Worm (Caenorhabditis elegans): ENCODE measurements around the gene T27F7.12.

Gene T27F7.12

ce11 chrII:4987257-4987656 is 2.6 kb upstream of the T27F7.12 start:
- TF ChIP-seq elt-2 (tag; optimal IDR thresholded peaks at IDR 0.05) (no peak), fkh-10 (GFP tag; optimal IDR thresholded peaks at IDR 0.05) (no peak), ama-1 (optimal IDR thresholded peaks at IDR 0.05) (no peak), hmg-11 (tag; optimal IDR thresholded peaks at IDR 0.05) (no peak), ceh-9 (tag; optimal IDR thresholded peaks at IDR 0.05) (no peak), pqm-1 (tag; optimal IDR thresholded peaks at IDR 0.05) (no peak), nhr-23 (tag; optimal IDR thresholded peaks at IDR 0.05) (no peak), skn-1 (tag; optimal IDR thresholded peaks at IDR 0.05) (no peak), nhr-76 (tag; optimal IDR thresholded peaks at IDR 0.05) (no peak), sea-2 (GFP tag; optimal IDR thresholded peaks at IDR 0.05) (no peak), nhr-43 (tag; optimal IDR thresholded peaks at IDR 0.05; ENCODE audit: poor library complexity, severe bottlenecking) (no peak), ceh-16 (tag; optimal IDR thresholded peaks at IDR 0.05) (no peak), nhr-237 (tag; optimal IDR thresholded peaks at IDR 0.05) (no peak), aly-2 (tag; optimal IDR thresholded peaks at IDR 0.05) (no peak), nhr-67 (tag; optimal IDR thresholded peaks at IDR 0.05) (no peak)

- TF ChIP-seq ceh-28 (tag; optimal IDR thresholded peaks at IDR 0.05) (no peak), fkh-2 (tag; optimal IDR thresholded peaks at IDR 0.05) (no peak), R02D3.7 (tag; optimal IDR thresholded peaks at IDR 0.05) (no peak), eor-1 (tag; optimal IDR thresholded peaks at IDR 0.05) (no peak), pha-4 (tag; optimal IDR thresholded peaks at IDR 0.05) (no peak), nhr-28 (tag; optimal IDR thresholded peaks at IDR 0.05) (no peak), fkh-10 (GFP tag; optimal IDR thresholded peaks at IDR 0.05) (no peak), elt-1 (tag; optimal IDR thresholded peaks at IDR 0.05) (no peak), jun-1 (tag; optimal IDR thresholded peaks at IDR 0.05) (no peak), nhr-23 (tag; optimal IDR thresholded peaks at IDR 0.05) (no peak), lsy-12 (tag; optimal IDR thresholded peaks at IDR 0.05) (no peak), lin-15B (tag; optimal IDR thresholded peaks at IDR 0.05) (no peak), sea-2 (GFP tag; optimal IDR thresholded peaks at IDR 0.05) (no peak), nhr-77 (tag; optimal IDR thresholded peaks at IDR 0.05) (no peak), fos-1 (tag; optimal IDR thresholded peaks at IDR 0.05) (no peak), skn-1 (tag; optimal IDR thresholded peaks at IDR 0.05) (no peak), elt-2 (tag; optimal IDR thresholded peaks at IDR 0.05) (no peak), ZK546.5 (tag; optimal IDR thresholded peaks at IDR 0.05) (no peak), hmg-11 (tag; optimal IDR thresholded peaks at IDR 0.05) (no peak), tbx-2 (tag; optimal IDR thresholded peaks at IDR 0.05) (no peak)
Observed at ce11 chrII:4992977-4993376, 3.1 kb downstream of the T27F7.12 start, which contains the start of gene pigb-1. pigb-1 (minus strand) TSS chrII:4993077.

DNA sequence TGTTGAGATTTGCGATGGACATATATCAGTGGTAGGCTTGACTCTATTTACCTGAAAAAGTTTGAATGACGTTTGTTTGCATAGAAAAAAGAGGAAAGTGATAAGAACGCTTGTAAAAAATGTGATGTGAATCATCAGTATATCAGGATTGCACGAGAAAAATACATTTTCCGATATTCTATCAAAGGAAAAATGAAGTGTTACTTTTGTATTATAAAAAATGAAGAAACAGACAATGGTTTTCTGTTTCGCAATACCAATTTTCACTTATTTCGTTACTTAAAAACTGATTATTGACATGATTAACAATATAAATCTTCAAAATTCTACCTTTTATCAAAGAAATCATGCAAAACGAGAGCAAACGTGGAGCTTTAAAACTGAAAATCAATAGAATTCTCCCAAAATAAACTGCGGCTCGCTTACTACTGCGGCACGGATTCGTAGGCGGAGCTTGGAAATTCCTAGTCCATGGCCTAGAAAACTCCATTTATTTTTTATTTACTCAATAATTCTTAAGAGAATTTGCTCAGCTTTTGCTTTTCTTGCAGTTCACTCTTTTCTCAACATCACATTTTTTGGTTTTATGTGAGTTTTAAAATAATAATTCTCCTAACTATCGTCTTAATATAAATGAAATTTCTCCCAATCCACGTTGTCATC is 3.8 kb downstream of the T27F7.12 start, which contains the start of the genes eif-1 and vps-24:
Gene eif-1, minus strand, starts transcription at position 51 of the 663 bp plus-strand sequence.
Gene vps-24, plus strand, starts transcription at position 469 of the 663 bp plus-strand sequence.
- TF ChIP-seq lin-15B (tag; optimal IDR thresholded peaks at IDR 0.05) (peak; percentile 73), pha-4 (tag; optimal IDR thresholded peaks at IDR 0.05) (peak; percentile 64), nfya-1 (tag; optimal IDR thresholded peaks at IDR 0.05; ENCODE audit: insufficient read depth) (peak; percentile 70), elt-2 (tag; optimal IDR thresholded peaks at IDR 0.05) (peak; percentile 38), nhr-25 (tag; optimal IDR thresholded peaks at IDR 0.05) (peak; percentile 35), sea-2 (GFP tag; optimal IDR thresholded peaks at IDR 0.05) (no peak), snpc-4 (tag; optimal IDR thresholded peaks at IDR 0.05) (peak; percentile 74), mml-1 (tag; optimal IDR thresholded peaks at IDR 0.05) (no peak), tbx-2 (tag; optimal IDR thresholded peaks at IDR 0.05) (no peak), egl-5 (tag; optimal IDR thresholded peaks at IDR 0.05) (no peak), hmg-11 (tag; optimal IDR thresholded peaks at IDR 0.05) (peak; percentile 80)

DNA sequence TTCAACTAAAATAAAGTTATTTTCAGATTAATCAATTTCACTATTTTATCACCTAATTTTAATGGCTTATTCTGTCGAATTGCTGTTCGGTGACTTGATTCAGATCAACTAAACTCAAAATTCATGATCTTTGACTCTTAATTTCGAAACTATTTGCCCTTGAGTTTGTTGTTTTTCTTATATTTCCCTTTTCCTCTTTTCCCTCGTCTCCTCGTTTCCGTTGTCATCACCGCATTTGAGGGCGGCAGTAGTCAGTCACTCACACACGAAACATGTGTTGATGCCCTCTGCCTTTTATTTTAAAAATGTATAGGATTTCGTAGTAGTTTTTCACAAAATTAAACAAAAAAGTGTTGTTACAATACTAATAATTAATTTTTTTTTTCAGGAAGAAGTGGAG is 5.0 kb downstream of the T27F7.12 start, which contains the start of gene rnh-1.0:
Gene rnh-1.0, plus strand, starts transcription at position 389 of the 400 bp plus-strand sequence.
- TF ChIP-seq pha-4 (tag; optimal IDR thresholded peaks at IDR 0.05) (peak; percentile 5), nfya-1 (tag; optimal IDR thresholded peaks at IDR 0.05; ENCODE audit: insufficient read depth) (peak; percentile 3), nhr-25 (tag; optimal IDR thresholded peaks at IDR 0.05) (peak; percentile 1), ceh-16 (tag; optimal IDR thresholded peaks at IDR 0.05) (no peak), fkh-2 (tag; optimal IDR thresholded peaks at IDR 0.05) (no peak), aly-2 (tag; optimal IDR thresholded peaks at IDR 0.05) (no peak)
